Fruit fly (Drosophila melanogaster) whole organism: ENCODE data around the gene Muc68D.

Experiments
- Dll ChIP-seq: fragments of >200 bp; optimal IDR thresholded peaks from 2 replicates; lab custom pipeline; 2017
- pan ChIP-seq: fragments of >200 bp; optimal IDR thresholded peaks from 2 replicates; lab custom pipeline; 2017
- psq ChIP-seq: fragments of >200 bp; optimal IDR thresholded peaks from 2 replicates; lab custom pipeline; 2017
- usp ChIP-seq: fragments of >200 bp; optimal IDR thresholded peaks from 2 replicates; lab custom pipeline; 2017; ENCODE audit warnings: missing biosample characterization, missing genetic modification characterization, mixed read lengths

dm6 chr3L:11788195-11788594 is 16.2 kb upstream of the Muc68D start:
- TF ChIP-seq psq (no peak), usp (GFP tag; lab: Kevin White, UChicago) (no peak), pan (lab: Kevin White, UChicago) (no peak), Dll (lab: Kevin White, UChicago) (no peak)
